Worm (Caenorhabditis elegans) whole organism, early embryonic: ENCODE measurements around the gene F20D6.8.

ENCODE experiments used
- B0310.2 ChIP-seq: sonication (generic microtip); optimal IDR thresholded peaks from 2 replicates; lab custom pipeline; 2016; ENCODE audit warnings: mild to moderate bottlenecking, missing genetic modification characterization, missing compliant biosample characterization
- F13C5.2 ChIP-seq: sonication (generic microtip); optimal IDR thresholded peaks from 2 replicates; lab custom pipeline; 2017; ENCODE audit warnings: mild to moderate bottlenecking, missing genetic modification characterization, inconsistent platforms, missing compliant biosample characterization
- aly-1 ChIP-seq: sonication (generic microtip); optimal IDR thresholded peaks from 2 replicates; lab custom pipeline; 2016; ENCODE audit warnings: missing genetic modification characterization, missing compliant biosample characterization
- ama-1 ChIP-seq: fragments of 150-350 bp; optimal IDR thresholded peaks from 2 replicates; lab custom pipeline; 2014
- ceh-13 ChIP-seq: fragments of 200-800 bp; sonication (Bioruptor generic); optimal IDR thresholded peaks from 2 replicates; lab custom pipeline; 2018; ENCODE audit warnings: mild to moderate bottlenecking, missing genetic modification characterization, missing compliant biosample characterization
- ceh-36 ChIP-seq: sonication (generic microtip); optimal IDR thresholded peaks from 2 replicates; lab custom pipeline; 2016; ENCODE audit warnings: missing genetic modification characterization, inconsistent platforms, missing compliant biosample characterization
- ets-7 ChIP-seq: sonication (generic microtip); optimal IDR thresholded peaks from 2 replicates; lab custom pipeline; 2016; ENCODE audit warnings: missing genotype, missing genetic modification characterization, missing compliant biosample characterization
- flt-1 ChIP-seq: fragments of 200-800 bp; sonication (Bioruptor generic); IDR thresholded peaks from 2 replicates; pipeline ENCODE4 v1.3.6; 2022; ENCODE audit warnings: missing genetic modification characterization, missing compliant biosample characterization
- hmbx-1 ChIP-seq: sonication (generic microtip); optimal IDR thresholded peaks from 2 replicates; lab custom pipeline; 2016; ENCODE audit warnings: mild to moderate bottlenecking, missing genetic modification characterization, missing compliant biosample characterization
- hmg-4 ChIP-seq: fragments of 200-800 bp; sonication (Bioruptor generic); optimal IDR thresholded peaks from 2 replicates; lab custom pipeline; 2018; ENCODE audit warnings: mild to moderate bottlenecking, missing genetic modification characterization, missing compliant biosample characterization
- hnd-1 ChIP-seq: sonication (generic microtip); optimal IDR thresholded peaks from 2 replicates; lab custom pipeline; 2016; ENCODE audit warnings: missing genetic modification characterization, missing compliant biosample characterization
- pes-1 ChIP-seq: fragments of 200-800 bp; sonication (Bioruptor generic); IDR thresholded peaks from 2 replicates; pipeline ENCODE4 v1.3.6; 2022; ENCODE audit warnings: missing genetic modification reagents, missing genetic modification characterization, missing compliant biosample characterization
- scrt-1 ChIP-seq: fragments of 200-800 bp; sonication (Bioruptor generic); IDR thresholded peaks from 2 replicates; pipeline ENCODE4 v1.3.6; 2022; ENCODE audit warnings: missing genetic modification characterization, missing compliant biosample characterization
- sea-1 ChIP-seq: fragments of 200-800 bp; sonication (Bioruptor generic); conservative IDR thresholded peaks from 2 replicates; pipeline ENCODE4 v1.3.6; 2022; ENCODE audit warnings: missing genetic modification characterization, missing compliant biosample characterization
- tbx-11 ChIP-seq: fragments of 200-800 bp; sonication (Bioruptor generic); IDR thresholded peaks from 2 replicates; pipeline ENCODE4 v1.3.6; 2022; ENCODE audit warnings: missing genetic modification characterization, missing compliant biosample characterization
- tbx-37 ChIP-seq: fragments of 200-800 bp; sonication (Bioruptor generic); conservative IDR thresholded peaks from 2 replicates; pipeline ENCODE4 v1.3.6; 2022; ENCODE audit warnings: missing genetic modification reagents, missing genetic modification characterization, missing compliant biosample characterization
- tra-4 ChIP-seq: sonication (generic microtip); optimal IDR thresholded peaks from 2 replicates; lab custom pipeline; 2017; ENCODE audit warnings: missing genetic modification characterization, missing compliant biosample characterization

The F20D6.8 gene

DNA sequence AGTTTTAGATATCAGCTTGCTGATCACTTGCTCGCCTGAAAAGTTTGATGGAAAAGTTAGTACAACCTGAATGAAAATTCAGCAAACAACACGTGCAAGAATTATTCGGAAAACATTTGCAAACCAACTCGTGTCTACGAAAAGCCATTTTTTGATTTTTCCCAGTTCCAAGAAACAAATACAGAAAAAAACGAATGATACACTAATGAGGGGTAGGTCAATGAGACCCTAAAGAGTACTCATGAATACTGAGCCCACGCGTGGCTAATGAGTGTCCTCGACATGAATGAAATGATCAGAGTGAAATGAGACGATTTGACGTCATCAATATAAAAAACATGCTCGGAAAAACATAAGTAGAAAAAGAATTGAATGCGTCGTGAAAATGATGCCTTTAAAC is 43.9 kb upstream of the F20D6.8 start:
- no peak for TF ChIP-seq B0310.2 (tag; lab: Kevin White, UChicago)
- TF ChIP-seq hmg-4 = no peak
- TF ChIP-seq pes-1 = no peak
- TF ChIP-seq flt-1 (GFP tag; lab: Robert Waterston, UW) = no peak
- no peak for TF ChIP-seq ama-1 (lab: Kevin White, UChicago)
- TF ChIP-seq tbx-37 (GFP tag; lab: Robert Waterston, UW) = no peak
- TF ChIP-seq F13C5.2 (tag; lab: Kevin White, UChicago) = no peak
- no peak for TF ChIP-seq ceh-13 (GFP tag; lab: Kevin White, UChicago)
- no peak for TF ChIP-seq ceh-36
- no peak for TF ChIP-seq tbx-11
- no peak for TF ChIP-seq tra-4 (tag; lab: Kevin White, UChicago)

DNA sequence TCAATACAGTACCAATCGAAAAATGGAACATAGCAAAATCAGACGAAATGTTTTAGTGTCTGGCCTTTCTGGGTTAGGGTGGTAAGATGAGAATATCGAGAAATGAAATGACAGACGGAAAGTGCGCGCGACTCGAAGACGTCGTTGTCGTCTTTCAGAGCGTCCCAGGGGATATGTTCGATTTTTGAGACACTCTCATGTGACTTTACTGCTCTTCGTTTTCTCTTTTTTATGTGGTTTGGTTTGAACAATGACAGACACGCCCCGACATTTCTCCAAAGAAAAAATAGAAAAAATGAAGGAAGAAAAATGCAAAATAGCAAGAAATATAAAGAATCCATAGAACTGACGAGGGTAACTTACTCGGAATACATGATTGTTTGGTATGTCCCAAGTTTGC is 42.5 kb upstream of the F20D6.8 start:
- TF ChIP-seq hmg-4 = no peak
- TF ChIP-seq B0310.2 (tag; lab: Kevin White, UChicago) = no peak
- TF ChIP-seq ets-7 (tag; lab: Kevin White, UChicago) = no peak
- TF ChIP-seq sea-1 (GFP tag; lab: Robert Waterston, UW) = no peak
- no peak for TF ChIP-seq tra-4 (tag; lab: Kevin White, UChicago)
- TF ChIP-seq F13C5.2 (tag; lab: Kevin White, UChicago) = no peak
- no peak for TF ChIP-seq hmbx-1 (tag; lab: Kevin White, UChicago)
- TF ChIP-seq ama-1 (lab: Kevin White, UChicago) = no peak
- no peak for TF ChIP-seq hnd-1 (tag; lab: Kevin White, UChicago)
- TF ChIP-seq tbx-37 (GFP tag; lab: Robert Waterston, UW) = no peak
- TF ChIP-seq tbx-11 = no peak
- no peak for TF ChIP-seq scrt-1 (GFP tag; lab: Robert Waterston, UW)
- TF ChIP-seq pes-1 = no peak
- no peak for TF ChIP-seq flt-1 (GFP tag; lab: Robert Waterston, UW)
- TF ChIP-seq ceh-13 (GFP tag; lab: Kevin White, UChicago) = no peak
- no peak for TF ChIP-seq aly-1 (tag; lab: Kevin White, UChicago)
- TF ChIP-seq ceh-36 = no peak

DNA sequence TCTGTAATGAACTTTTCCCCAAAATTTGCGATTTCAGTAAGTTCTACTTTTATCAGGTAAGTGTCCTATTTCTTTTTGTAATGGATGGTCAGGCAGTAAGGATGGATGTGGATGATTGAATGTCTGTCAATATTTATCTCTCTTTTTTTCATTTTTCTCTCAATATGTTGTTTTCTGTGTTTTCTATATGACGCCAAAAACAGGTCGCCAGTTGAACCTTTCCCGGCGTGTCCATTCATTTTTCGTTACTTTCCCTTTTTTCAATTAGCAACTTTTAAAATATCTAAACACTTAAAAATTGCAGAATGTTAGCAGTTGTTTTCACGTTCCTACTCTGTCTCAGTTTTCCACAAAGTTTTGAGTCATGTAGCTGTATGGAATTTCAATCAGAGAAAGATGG is 38.9 kb upstream of the F20D6.8 start, which contains the start of gene timp-1:
Gene timp-1 (plus strand): TSS at position 305 of the 400 bp plus-strand sequence.
- no peak for TF ChIP-seq ets-7 (tag; lab: Kevin White, UChicago)
- no peak for TF ChIP-seq ceh-36
- TF ChIP-seq hnd-1 (tag; lab: Kevin White, UChicago) = no peak
- TF ChIP-seq aly-1 (tag; lab: Kevin White, UChicago) = no peak
- TF ChIP-seq F13C5.2 (tag; lab: Kevin White, UChicago) = no peak
- no peak for TF ChIP-seq hmbx-1 (tag; lab: Kevin White, UChicago)
- no peak for TF ChIP-seq hmg-4
- TF ChIP-seq B0310.2 (tag; lab: Kevin White, UChicago) = no peak
- no peak for TF ChIP-seq scrt-1 (GFP tag; lab: Robert Waterston, UW)
- TF ChIP-seq ceh-13 (GFP tag; lab: Kevin White, UChicago) = no peak
- TF ChIP-seq ama-1 (lab: Kevin White, UChicago) = no peak
- no peak for TF ChIP-seq tra-4 (tag; lab: Kevin White, UChicago)
- no peak for TF ChIP-seq tbx-37 (GFP tag; lab: Robert Waterston, UW)
- no peak for TF ChIP-seq tbx-11
- TF ChIP-seq sea-1 (GFP tag; lab: Robert Waterston, UW) = no peak
- TF ChIP-seq flt-1 (GFP tag; lab: Robert Waterston, UW) = no peak
- TF ChIP-seq pes-1 = no peak

DNA sequence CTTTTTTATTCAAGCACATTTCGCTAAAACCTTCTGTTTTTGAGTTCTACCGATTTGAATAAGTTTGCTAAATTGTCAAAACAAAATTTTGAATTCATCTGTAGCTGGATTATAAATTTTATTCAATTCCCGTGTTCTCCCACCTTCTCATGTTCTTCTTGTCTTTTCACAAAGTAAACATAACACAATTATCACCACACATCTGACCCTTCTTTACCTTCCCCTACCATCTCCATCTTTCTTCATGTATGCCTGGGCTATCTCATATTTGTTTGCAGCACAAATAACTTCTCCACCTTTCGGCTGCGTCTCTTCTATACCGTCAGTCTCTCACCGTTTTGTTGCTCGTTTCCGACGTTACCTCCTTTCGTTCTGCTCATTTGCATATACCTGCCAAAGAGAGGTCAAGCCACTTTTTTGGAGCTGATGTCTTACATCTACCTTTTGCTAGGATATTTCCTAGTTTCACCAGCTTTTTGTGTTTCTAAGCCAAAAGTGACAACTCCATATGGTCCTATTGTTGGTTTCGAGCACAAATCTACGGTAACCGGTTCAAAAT is 35.1 kb upstream of the F20D6.8 start, which contains the start of gene cest-17:
Gene cest-17 (plus strand): TSS at position 248 of the 559 bp plus-strand sequence.
- TF ChIP-seq hmbx-1 (tag; lab: Kevin White, UChicago) (no peak), hnd-1 (tag; lab: Kevin White, UChicago) (no peak), tbx-11 (no peak), ceh-36 (no peak), scrt-1 (GFP tag; lab: Robert Waterston, UW) (no peak), ceh-13 (GFP tag; lab: Kevin White, UChicago) (no peak), ets-7 (tag; lab: Kevin White, UChicago) (no peak), sea-1 (GFP tag; lab: Robert Waterston, UW) (no peak), F13C5.2 (tag; lab: Kevin White, UChicago) (no peak), aly-1 (tag; lab: Kevin White, UChicago) (no peak), hmg-4 (no peak), flt-1 (GFP tag; lab: Robert Waterston, UW) (no peak), tra-4 (tag; lab: Kevin White, UChicago) (no peak), tbx-37 (GFP tag; lab: Robert Waterston, UW) (no peak), ama-1 (lab: Kevin White, UChicago) (no peak), B0310.2 (tag; lab: Kevin White, UChicago) (no peak), pes-1 (no peak)

DNA sequence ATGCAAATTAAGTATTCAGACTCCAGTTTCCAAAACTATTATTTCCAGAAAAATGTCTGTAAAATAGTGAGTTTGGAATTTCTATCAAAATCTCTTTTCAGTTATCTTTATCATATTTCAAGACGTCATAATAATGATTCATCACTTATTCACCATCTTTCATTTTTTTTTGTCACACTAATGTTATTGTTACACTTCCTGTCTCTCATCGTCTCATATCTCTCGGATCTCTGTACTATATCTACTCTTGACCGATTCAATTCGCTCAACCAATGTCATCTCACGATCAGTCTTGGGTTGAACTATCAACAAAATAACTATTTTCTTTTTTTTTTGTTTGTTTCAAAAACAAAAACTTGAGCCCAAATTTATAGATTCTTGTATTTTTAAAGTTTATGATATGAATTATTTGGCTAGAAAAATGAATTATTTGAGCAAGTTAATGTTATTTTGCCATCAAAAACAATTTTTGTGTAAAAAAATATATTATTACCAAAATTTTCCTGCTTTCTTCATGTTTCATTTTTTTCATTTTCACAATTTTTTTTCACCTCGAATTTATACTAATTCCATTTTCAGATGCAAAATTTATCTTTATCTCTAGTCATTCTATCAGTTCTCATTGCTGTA is 33.3 kb upstream of the F20D6.8 start, which contains the start of gene cri-2:
Gene cri-2 (plus strand): TSS at position 580 of the 630 bp plus-strand sequence.
- TF ChIP-seq flt-1 (GFP tag; lab: Robert Waterston, UW) = no peak
- no peak for TF ChIP-seq hmg-4
- TF ChIP-seq tbx-37 (GFP tag; lab: Robert Waterston, UW) = no peak
- no peak for TF ChIP-seq sea-1 (GFP tag; lab: Robert Waterston, UW)
- TF ChIP-seq scrt-1 (GFP tag; lab: Robert Waterston, UW) = no peak
- TF ChIP-seq B0310.2 (tag; lab: Kevin White, UChicago) = no peak
- TF ChIP-seq tbx-11 = no peak
- no peak for TF ChIP-seq ceh-13 (GFP tag; lab: Kevin White, UChicago)
- no peak for TF ChIP-seq tra-4 (tag; lab: Kevin White, UChicago)
- no peak for TF ChIP-seq ama-1 (lab: Kevin White, UChicago)
- no peak for TF ChIP-seq ets-7 (tag; lab: Kevin White, UChicago)
- TF ChIP-seq aly-1 (tag; lab: Kevin White, UChicago) = no peak

DNA sequence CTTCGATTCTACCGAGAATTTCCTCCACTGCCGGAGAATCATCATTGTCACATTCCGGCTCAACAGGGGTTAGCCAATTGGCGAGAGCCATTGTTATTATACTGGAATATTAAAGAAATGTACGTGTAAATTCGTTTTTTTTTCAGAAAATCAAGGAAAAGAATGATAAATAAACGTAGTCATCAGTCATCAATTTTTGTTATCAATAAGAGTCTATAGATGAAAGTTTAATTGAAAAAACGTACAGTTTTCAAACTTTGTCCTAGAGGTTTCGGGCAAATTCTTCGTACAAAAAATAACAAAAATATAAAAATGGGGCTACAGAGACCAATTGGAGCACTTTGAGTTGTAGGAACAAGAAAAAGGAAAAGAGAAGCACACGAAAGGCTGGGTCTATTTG is 30.9 kb upstream of the F20D6.8 start, which contains the start of gene F20D6.11:
Gene F20D6.11 (minus strand): TSS at position 101 of the 400 bp plus-strand sequence.
- TF ChIP-seq ama-1 (lab: Kevin White, UChicago) = no peak
- TF ChIP-seq ceh-36 = no peak
- TF ChIP-seq B0310.2 (tag; lab: Kevin White, UChicago) = no peak
- no peak for TF ChIP-seq ets-7 (tag; lab: Kevin White, UChicago)
- no peak for TF ChIP-seq tbx-37 (GFP tag; lab: Robert Waterston, UW)
